Worm (Caenorhabditis elegans) whole organism, L3 larva: Measurements from ENCODE around the gene srx-129.

Experiments used
- ama-1 ChIP-seq: fragments of 150-350 bp; optimal IDR thresholded peaks from 2 replicates; lab custom pipeline; 2018
- fkh-2 ChIP-seq: fragments of 150-350 bp; optimal IDR thresholded peaks from 2 replicates; lab custom pipeline; 2014; ENCODE audit warnings: missing biosample characterization, missing genetic modification reagents, missing genetic modification characterization
- nhr-237 ChIP-seq: fragments of 150-350 bp; optimal IDR thresholded peaks from 2 replicates; lab custom pipeline; 2014; ENCODE audit warnings: missing biosample characterization, missing genetic modification characterization
- nhr-25 ChIP-seq: sonication (generic microtip); optimal IDR thresholded peaks from 2 replicates; lab custom pipeline; 2017; ENCODE audit warnings: missing biosample characterization, missing genetic modification characterization
- ztf-4 ChIP-seq: fragments of 150-350 bp; optimal IDR thresholded peaks from 2 replicates; lab custom pipeline; 2014; ENCODE audit warnings: missing biosample characterization, missing genetic modification characterization

ce11 chrV:13787948-13788681, 45.9 kb upstream of the srx-129 start:
- TF ChIP-seq ztf-4 (tag; lab: Kevin White, UChicago) (no peak), nhr-25 (tag; lab: Kevin White, UChicago) (peak; percentile 69), fkh-2 (no peak), ama-1 (lab: Kevin White, UChicago) (no peak), nhr-237 (no peak)
